ENCODE assay signal across 1 fruit fly cellular context in genomic region chr3R:30460187-30460586, dm6.
A peak's percentile ranks its signal among the peaks of the same experiment; 100 is the strongest.
TF ChIP-seq lines count a peak whose summit lies in the region.

No protein-coding gene starts in this region.

TF ChIP-seq in whole organism, embryonic, 481 proteins besides CTCF, POLR2A, EP300 and RAD21 (continued from another document):
- TF ChIP-seq CHES-1-like (GFP tag; optimal IDR thresholded peaks at IDR 0.05; lab: Kevin White, UChicago): no peak
- TF ChIP-seq dan (GFP tag; IDR thresholded peaks at IDR 0.05; lab: Robert Waterston, UW): no peak
- no peak for TF ChIP-seq YL-1 (GFP tag; optimal IDR thresholded peaks at IDR 0.05; lab: Kevin White, UChicago)
- no peak for TF ChIP-seq CG15514 (GFP tag; optimal IDR thresholded peaks at IDR 0.05; lab: Kevin White, UChicago)
- no peak for TF ChIP-seq disco-r (GFP tag; optimal IDR thresholded peaks at IDR 0.05; lab: Kevin White, UChicago)
- TF ChIP-seq CG16815 (GFP tag; optimal IDR thresholded peaks at IDR 0.05; lab: Kevin White, UChicago): no peak
- no peak for TF ChIP-seq CG5953 (GFP tag; IDR thresholded peaks at IDR 0.05; lab: Robert Waterston, UW)
- no peak for TF ChIP-seq CG6765 (GFP tag; optimal IDR thresholded peaks at IDR 0.05; lab: Kevin White, UChicago)
- no peak for TF ChIP-seq klu (GFP tag; IDR thresholded peaks at IDR 0.05; lab: Robert Waterston, UW)
- no peak for TF ChIP-seq croc (GFP tag; conservative IDR thresholded peaks at IDR 0.05; lab: Robert Waterston, UW)
- TF ChIP-seq CG9609 (GFP tag; optimal IDR thresholded peaks at IDR 0.05; lab: Kevin White, UChicago): no peak
- TF ChIP-seq CG5180 (GFP tag; optimal IDR thresholded peaks at IDR 0.05; lab: Kevin White, UChicago): peak; percentile 99
- no peak for TF ChIP-seq CG17802 (tag; optimal IDR thresholded peaks at IDR 0.05; lab: Kevin White, UChicago)
- TF ChIP-seq CG6854 (GFP tag; optimal IDR thresholded peaks at IDR 0.05; lab: Kevin White, UChicago): no peak
- no peak for TF ChIP-seq ato (GFP tag; IDR thresholded peaks at IDR 0.05; lab: Robert Waterston, UW; ENCODE audit: partially characterized antibody)
- TF ChIP-seq her (GFP tag; optimal IDR thresholded peaks at IDR 0.05; lab: Kevin White, UChicago): no peak
- no peak for TF ChIP-seq CG30020 (tag; optimal IDR thresholded peaks at IDR 0.05; lab: Kevin White, UChicago)
- TF ChIP-seq Eip74EF (GFP tag; optimal IDR thresholded peaks at IDR 0.05; lab: Kevin White, UChicago): no peak
- 0 out of 2 replicates have a peak, but pooled peaks have one; percentile 7 for TF ChIP-seq Rfx (GFP tag; IDR thresholded peaks at IDR 0.05; lab: Robert Waterston, UW)
- TF ChIP-seq nau (GFP tag; optimal IDR thresholded peaks at IDR 0.05; lab: Kevin White, UChicago): no peak
- TF ChIP-seq CG6791 (GFP tag; IDR thresholded peaks at IDR 0.05; lab: Robert Waterston, UW; ENCODE audit: partially characterized antibody): no peak
- TF ChIP-seq az2 (GFP tag; optimal IDR thresholded peaks at IDR 0.05; lab: Kevin White, UChicago): no peak
- TF ChIP-seq Jarid2 (GFP tag; optimal IDR thresholded peaks at IDR 0.05; lab: Kevin White, UChicago): peak; percentile 48
- TF ChIP-seq CG3065 (GFP tag; optimal IDR thresholded peaks at IDR 0.05; lab: Kevin White, UChicago): no peak
- TF ChIP-seq abd-A (tag; optimal IDR thresholded peaks at IDR 0.05; lab: Kevin White, UChicago): no peak
- TF ChIP-seq CG3407 (GFP tag; optimal IDR thresholded peaks at IDR 0.05; lab: Kevin White, UChicago): no peak
- TF ChIP-seq CG14710 (tag; optimal IDR thresholded peaks at IDR 0.05; lab: Kevin White, UChicago): no peak
- peak; percentile 52 for TF ChIP-seq CG13894 (tag; optimal IDR thresholded peaks at IDR 0.05; lab: Kevin White, UChicago)
- TF ChIP-seq CG12071 (GFP tag; optimal IDR thresholded peaks at IDR 0.05; lab: Kevin White, UChicago): no peak
- no peak for TF ChIP-seq CG2116 (GFP tag; optimal IDR thresholded peaks at IDR 0.05; lab: Kevin White, UChicago)
- no peak for TF ChIP-seq Usf (GFP tag; optimal IDR thresholded peaks at IDR 0.05; lab: Kevin White, UChicago)
- no peak for TF ChIP-seq wor (GFP tag; IDR thresholded peaks at IDR 0.05; lab: Robert Waterston, UW)
- TF ChIP-seq CG16813 (GFP tag; IDR thresholded peaks at IDR 0.05; lab: Robert Waterston, UW; ENCODE audit: partially characterized antibody): no peak
- TF ChIP-seq NfI (GFP tag; optimal IDR thresholded peaks at IDR 0.05; lab: Kevin White, UChicago): no peak
- no peak for TF ChIP-seq CG15073 (GFP tag; optimal IDR thresholded peaks at IDR 0.05; lab: Kevin White, UChicago)
- TF ChIP-seq D19B (GFP tag; optimal IDR thresholded peaks at IDR 0.05; lab: Kevin White, UChicago): peak; percentile 24
- TF ChIP-seq CG7963 (GFP tag; IDR thresholded peaks at IDR 0.05; lab: Robert Waterston, UW; ENCODE audit: partially characterized antibody): no peak
- no peak for TF ChIP-seq nerfin-1 (tag; optimal IDR thresholded peaks at IDR 0.05; lab: Kevin White, UChicago)
- no peak for TF ChIP-seq CG3163 (GFP tag; optimal IDR thresholded peaks at IDR 0.05; lab: Kevin White, UChicago)
- no peak for TF ChIP-seq CG8478 (optimal IDR thresholded peaks at IDR 0.05; lab: Kevin White, UChicago)
- no peak for TF ChIP-seq tup (GFP tag; optimal IDR thresholded peaks at IDR 0.05; lab: Kevin White, UChicago)
- no peak for TF ChIP-seq run (tag; optimal IDR thresholded peaks at IDR 0.05; lab: Kevin White, UChicago)
- TF ChIP-seq sim (GFP tag; IDR thresholded peaks at IDR 0.05; lab: Robert Waterston, UW): no peak
- TF ChIP-seq CG8359 (GFP tag; optimal IDR thresholded peaks at IDR 0.05; lab: Kevin White, UChicago; ENCODE audit: borderline replicate concordance): no peak
- no peak for TF ChIP-seq CG3838 (GFP tag; optimal IDR thresholded peaks at IDR 0.05; lab: Kevin White, UChicago)
- no peak for TF ChIP-seq TFAM (GFP tag; optimal IDR thresholded peaks at IDR 0.05; lab: Kevin White, UChicago)
- TF ChIP-seq CG11696 (GFP tag; IDR thresholded peaks at IDR 0.05; lab: Robert Waterston, UW): no peak
- TF ChIP-seq CG31388 (GFP tag; optimal IDR thresholded peaks at IDR 0.05; lab: Kevin White, UChicago): no peak
